Worm (Caenorhabditis elegans) whole organism, L1 larva: ENCODE results near the gene dsc-4.

Experiments
- alr-1 ChIP-seq: fragments of 200-800 bp; sonication (Bioruptor generic); optimal IDR thresholded peaks from 2 replicates; lab custom pipeline; 2018; ENCODE audit warnings: borderline replicate concordance, mild to moderate bottlenecking, missing genetic modification characterization, missing compliant biosample characterization
- ceh-82 ChIP-seq, 3 experiments: fragments of 150-350 bp in 1 of 3; sonication (generic microtip) in 2 of 3; optimal IDR thresholded peaks; 2 replicates each; lab custom pipeline; 2014 to 2017; ENCODE audit warnings: missing biosample characterization in 3 of 3, missing genetic modification characterization in 3 of 3
- dsc-1 ChIP-seq: sonication (generic microtip); optimal IDR thresholded peaks from 2 replicates; lab custom pipeline; 2016; ENCODE audit warnings: mild to moderate bottlenecking, missing genetic modification characterization, missing compliant biosample characterization
- elt-3 ChIP-seq, 6 experiments: fragments of 150-350 bp in 1 of 6; sonication (generic microtip); optimal IDR thresholded peaks; 2 replicates each; lab custom pipeline; 2017 to 2018; ENCODE audit warnings: missing biosample characterization in 6 of 6, missing genetic modification characterization in 6 of 6, inconsistent platforms in 1 of 6
- fos-1 ChIP-seq: fragments of 150-350 bp; optimal IDR thresholded peaks from 2 replicates; lab custom pipeline; 2014; ENCODE audit warnings: missing biosample characterization, missing genetic modification characterization
- nhr-11 ChIP-seq: fragments of 150-350 bp; optimal IDR thresholded peaks from 2 replicates; lab custom pipeline; 2014; ENCODE audit warnings: missing biosample characterization, missing genetic modification characterization
- nhr-85 ChIP-seq: sonication (generic microtip); peaks from one replicate; lab custom pipeline; 2016; ENCODE audit warnings: missing genetic modification characterization, inconsistent platforms, missing compliant biosample characterization
- skn-1 ChIP-seq: fragments of 150-350 bp; optimal IDR thresholded peaks from 2 replicates; lab custom pipeline; 2014; ENCODE audit warnings: missing biosample characterization, missing genetic modification characterization
- unc-130 ChIP-seq: fragments of 150-350 bp; optimal IDR thresholded peaks from 2 replicates; lab custom pipeline; 2017; ENCODE audit warnings: missing biosample characterization, missing genetic modification characterization, inconsistent platforms

ce11 chrIV:291851-292367 lies 28.4 kb downstream of the dsc-4 start:
- TF ChIP-seq nhr-11 = no peak
- TF ChIP-seq nhr-85 (tag; lab: Kevin White, UChicago) = peak; percentile 39
- no peak for TF ChIP-seq elt-3 (tag; optimal IDR thresholded peaks at IDR 0.05; lab: Kevin White, UChicago)
- TF ChIP-seq alr-1 (tag; lab: Kevin White, UChicago) = no peak
- TF ChIP-seq unc-130 (tag; lab: Kevin White, UChicago) = no peak
- no peak for TF ChIP-seq dsc-1 (tag; lab: Kevin White, UChicago)
- no peak for TF ChIP-seq ceh-82 (tag; optimal IDR thresholded peaks at IDR 0.05; lab: Kevin White, UChicago)
- no peak for TF ChIP-seq fos-1
- no peak for TF ChIP-seq skn-1 (tag; lab: Kevin White, UChicago)
